Fruit fly (Drosophila melanogaster) whole organism, pupa: ENCODE data around the gene ttm2.

Source experiments
- CG10348 ChIP-seq: fragments of 200-800 bp; sonication (Bioruptor generic); IDR thresholded peaks from 2 replicates; pipeline ENCODE4 v1.3.6; 2022; ENCODE audit warnings: missing biosample characterization, missing genetic modification characterization
- CG17806 ChIP-seq: fragments of 200-800 bp; sonication (Bioruptor generic); optimal IDR thresholded peaks from 2 replicates; lab custom pipeline; 2018; ENCODE audit warnings: missing biosample characterization, mild to moderate bottlenecking, missing genetic modification characterization, moderate library complexity
- CG8159 ChIP-seq: fragments of 200-800 bp; sonication (Bioruptor generic); optimal IDR thresholded peaks from 3 replicates; lab custom pipeline; 2018; ENCODE audit warnings: missing biosample characterization, mild to moderate bottlenecking, missing genetic modification characterization, moderate library complexity
- D1 ChIP-seq: fragments of 200-800 bp; sonication (Bioruptor generic); optimal IDR thresholded peaks from 2 replicates; lab custom pipeline; 2018; ENCODE audit warnings: missing biosample characterization, mild to moderate bottlenecking, missing genetic modification characterization, moderate library complexity
- Ets98B ChIP-seq: fragments of 200-800 bp; sonication (Bioruptor generic); IDR thresholded peaks from 2 replicates; pipeline ENCODE4 v1.3.6; 2022; ENCODE audit warnings: missing biosample characterization, missing genetic modification characterization
- Pif1A ChIP-seq: fragments of 200-800 bp; sonication (Bioruptor generic); optimal IDR thresholded peaks from 3 replicates; lab custom pipeline; 2016; ENCODE audit warnings: missing biosample characterization, missing genetic modification characterization
- Pif1B ChIP-seq: fragments of 200-800 bp; sonication (Bioruptor generic); optimal IDR thresholded peaks from 3 replicates; lab custom pipeline; 2016; ENCODE audit warnings: missing biosample characterization, missing genetic modification characterization
- Snoo ChIP-seq: fragments of 200-800 bp; sonication (Bioruptor generic); optimal IDR thresholded peaks from 3 replicates; lab custom pipeline; 2017; ENCODE audit warnings: missing biosample characterization, mild to moderate bottlenecking, missing genetic modification characterization, inconsistent platforms
- rn ChIP-seq: fragments of 200-800 bp; sonication (Bioruptor generic); IDR thresholded peaks from 2 replicates; pipeline ENCODE4 v1.3.6; 2022; ENCODE audit warnings: missing biosample characterization, missing genetic modification characterization

- TF ChIP-seq Ets98B (no peak), Pif1B (GFP tag; lab: Kevin White, UChicago) (no peak), CG10348 (GFP tag; lab: Robert Waterston, UW) (no peak), Snoo (tag; lab: Kevin White, UChicago) (no peak), rn (GFP tag; lab: Robert Waterston, UW) (no peak), D1 (tag; lab: Kevin White, UChicago) (no peak), CG17806 (no peak), CG8159 (tag; lab: Kevin White, UChicago) (no peak), Pif1A (GFP tag; lab: Kevin White, UChicago) (no peak)
Measured at dm6 chr3L:234337-234736, 40.6 kb upstream of the ttm2 start.
